Fruit fly (Drosophila melanogaster) whole organism, pupa: ENCODE measurements around the gene Utx.

Experiments
- CG10348 ChIP-seq: fragments of 200-800 bp; sonication (Bioruptor generic); IDR thresholded peaks from 2 replicates; pipeline ENCODE4 v1.3.6; 2022; ENCODE audit warnings: missing biosample characterization, missing genetic modification characterization
- CG12605 ChIP-seq: fragments of 200-800 bp; sonication (Bioruptor generic); IDR thresholded peaks from 2 replicates; pipeline ENCODE4 v1.3.6; 2022; ENCODE audit warnings: missing biosample characterization, missing genetic modification characterization
- CG13204 ChIP-seq: fragments of 200-800 bp; sonication (Bioruptor generic); optimal IDR thresholded peaks from 2 replicates; lab custom pipeline; 2018; ENCODE audit warnings: missing biosample characterization, mild to moderate bottlenecking, missing genetic modification characterization, moderate library complexity
- CG14655 ChIP-seq: fragments of 200-800 bp; sonication (Bioruptor generic); optimal IDR thresholded peaks from 3 replicates; lab custom pipeline; 2017; ENCODE audit warnings: mild to moderate bottlenecking, missing biosample characterization, missing genetic modification reagents, missing genetic modification characterization
- CG15710 ChIP-seq: fragments of 200-800 bp; sonication (Bioruptor generic); optimal IDR thresholded peaks from 2 replicates; lab custom pipeline; 2018; ENCODE audit warnings: missing biosample characterization, mild to moderate bottlenecking, missing genetic modification characterization, moderate library complexity
- CG17806 ChIP-seq: fragments of 200-800 bp; sonication (Bioruptor generic); optimal IDR thresholded peaks from 2 replicates; lab custom pipeline; 2018; ENCODE audit warnings: missing biosample characterization, mild to moderate bottlenecking, missing genetic modification characterization, moderate library complexity
- CG32121 ChIP-seq: fragments of 200-800 bp; sonication (Bioruptor generic); IDR thresholded peaks from 2 replicates; pipeline ENCODE4 v1.3.6; 2022; ENCODE audit warnings: missing biosample characterization, missing genetic modification characterization
- CG34367 ChIP-seq: fragments of 200-800 bp; sonication (Bioruptor generic); optimal IDR thresholded peaks from 2 replicates; lab custom pipeline; 2018; ENCODE audit warnings: missing biosample characterization, mild to moderate bottlenecking, missing genetic modification characterization
- CG4496 ChIP-seq: fragments of 200-800 bp; sonication (Bioruptor generic); IDR thresholded peaks from 3 replicates; pipeline ENCODE4 v1.3.6; 2022; ENCODE audit warnings: missing biosample characterization, missing genetic modification characterization
- CG8159 ChIP-seq: fragments of 200-800 bp; sonication (Bioruptor generic); optimal IDR thresholded peaks from 3 replicates; lab custom pipeline; 2018; ENCODE audit warnings: missing biosample characterization, mild to moderate bottlenecking, missing genetic modification characterization, moderate library complexity
- CG8301 ChIP-seq: fragments of 200-800 bp; sonication (Bioruptor generic); optimal IDR thresholded peaks from 2 replicates; lab custom pipeline; 2018; ENCODE audit warnings: missing biosample characterization, mild to moderate bottlenecking, missing genetic modification characterization
- CG9948 ChIP-seq: fragments of 200-800 bp; sonication (Bioruptor generic); optimal IDR thresholded peaks from 2 replicates; lab custom pipeline; 2018; ENCODE audit warnings: missing biosample characterization, mild to moderate bottlenecking, missing genetic modification characterization, moderate library complexity
- D1 ChIP-seq: fragments of 200-800 bp; sonication (Bioruptor generic); optimal IDR thresholded peaks from 2 replicates; lab custom pipeline; 2018; ENCODE audit warnings: missing biosample characterization, mild to moderate bottlenecking, missing genetic modification characterization, moderate library complexity
- EcR ChIP-seq: fragments of 200-800 bp; sonication (Bioruptor generic); optimal IDR thresholded peaks from 3 replicates; lab custom pipeline; 2019; ENCODE audit warnings: missing biosample characterization, missing genetic modification characterization, mild to moderate bottlenecking, moderate library complexity, missing genetic modification reagents
- Ets98B ChIP-seq: fragments of 200-800 bp; sonication (Bioruptor generic); IDR thresholded peaks from 2 replicates; pipeline ENCODE4 v1.3.6; 2022; ENCODE audit warnings: missing biosample characterization, missing genetic modification characterization
- Pif1A ChIP-seq: fragments of 200-800 bp; sonication (Bioruptor generic); optimal IDR thresholded peaks from 3 replicates; lab custom pipeline; 2016; ENCODE audit warnings: missing biosample characterization, missing genetic modification characterization
- Pif1B ChIP-seq: fragments of 200-800 bp; sonication (Bioruptor generic); optimal IDR thresholded peaks from 3 replicates; lab custom pipeline; 2016; ENCODE audit warnings: missing biosample characterization, missing genetic modification characterization
- fd96Ca ChIP-seq: fragments of 200-800 bp; sonication (Bioruptor generic); IDR thresholded peaks from 3 replicates; pipeline ENCODE4 v1.3.6; 2022; ENCODE audit warnings: missing biosample characterization, missing genetic modification characterization
- gl ChIP-seq: fragments of 200-800 bp; sonication (Bioruptor generic); optimal IDR thresholded peaks from 2 replicates; lab custom pipeline; 2018; ENCODE audit warnings: missing biosample characterization, mild to moderate bottlenecking, missing genetic modification characterization
- rn ChIP-seq: fragments of 200-800 bp; sonication (Bioruptor generic); IDR thresholded peaks from 2 replicates; pipeline ENCODE4 v1.3.6; 2022; ENCODE audit warnings: missing biosample characterization, missing genetic modification characterization

Utx gene

dm6 chr2L:10299077-10299809 lies 20.6 kb upstream of the Utx start:
- peak; percentile 6 for TF ChIP-seq CG8301 (tag; lab: Kevin White, UChicago)
- no peak for TF ChIP-seq CG4496 (GFP tag; lab: Robert Waterston, UW)
- no peak for TF ChIP-seq CG17806 (tag; lab: Kevin White, UChicago)
- no peak for TF ChIP-seq Pif1B (GFP tag; lab: Kevin White, UChicago)
- TF ChIP-seq CG32121 (GFP tag; lab: Robert Waterston, UW): peak; percentile 43; the same call in 1 of the 2 replicates

dm6 chr2L:10298306-10298705 lies 19.7 kb upstream of the Utx start:
- TF ChIP-seq D1 (no peak), CG34367 (tag; lab: Kevin White, UChicago) (no peak), CG9948 (tag; lab: Kevin White, UChicago) (no peak), CG8159 (tag; lab: Kevin White, UChicago) (no peak), CG10348 (GFP tag; lab: Robert Waterston, UW) (no peak), CG13204 (GFP tag; lab: Kevin White, UChicago) (no peak), EcR (no peak)

- TF ChIP-seq rn (GFP tag; lab: Robert Waterston, UW) (no peak), Pif1A (GFP tag; lab: Kevin White, UChicago) (no peak), CG32121 (GFP tag; lab: Robert Waterston, UW) (no peak), gl (no peak), CG15710 (no peak), CG13204 (GFP tag; lab: Kevin White, UChicago) (no peak), CG34367 (tag; lab: Kevin White, UChicago) (no peak), D1 (no peak), EcR (no peak), CG10348 (GFP tag; lab: Robert Waterston, UW) (no peak)
Measured at dm6 chr2L:10294798-10295669, 16.4 kb upstream of the Utx start, which contains the start of gene Hand. TSS of gene Hand (minus strand) at chr2L:10295385.

dm6 chr2L:10292066-10292560 lies 13.5 kb upstream of the Utx start, which contains the start of gene Ufd4:
TSS of gene Ufd4 (minus strand) at chr2L:10292365.
- TF ChIP-seq CG32121 (GFP tag; lab: Robert Waterston, UW) (peak; percentile 66), CG15710 (peak; percentile 38), Ets98B (GFP tag; lab: Robert Waterston, UW) (no peak; the same call in 1 of the 2 replicates), CG17806 (tag; lab: Kevin White, UChicago) (peak; percentile 49)

dm6 chr2L:10291276-10291675 lies 12.7 kb upstream of the Utx start:
- TF ChIP-seq CG17806 (tag; lab: Kevin White, UChicago) (no peak), CG10348 (GFP tag; lab: Robert Waterston, UW) (no peak), CG9948 (tag; lab: Kevin White, UChicago) (no peak), CG14655 (GFP tag; lab: Kevin White, UChicago) (no peak), CG12605 (GFP tag; lab: Robert Waterston, UW) (no peak), fd96Ca (GFP tag; lab: Robert Waterston, UW) (no peak), rn (GFP tag; lab: Robert Waterston, UW) (no peak), CG13204 (GFP tag; lab: Kevin White, UChicago) (no peak), Pif1B (GFP tag; lab: Kevin White, UChicago) (no peak), CG8301 (tag; lab: Kevin White, UChicago) (no peak), CG15710 (no peak), EcR (no peak), D1 (no peak), CG8159 (tag; lab: Kevin White, UChicago) (no peak)
- TF ChIP-seq, all 21 proteins: peak for 0

dm6 chr2L:10280772-10281171 lies 2.2 kb upstream of the Utx start, which contains the start of gene CG34043:
TSS of gene CG34043 (minus strand) at chr2L:10280872.
- TF ChIP-seq CG8159 (tag; lab: Kevin White, UChicago) (no peak), Pif1B (GFP tag; lab: Kevin White, UChicago) (no peak), Ets98B (GFP tag; lab: Robert Waterston, UW) (no peak), CG4496 (GFP tag; lab: Robert Waterston, UW) (no peak), CG10348 (GFP tag; lab: Robert Waterston, UW) (no peak), CG32121 (GFP tag; lab: Robert Waterston, UW) (no peak)
- TF ChIP-seq, all 21 proteins: peak for 0
